Worm (Caenorhabditis elegans) whole organism, L1 larva: ENCODE measurements around the gene F23A7.3.

Source experiments
- aha-1 ChIP-seq: fragments of 150-350 bp; optimal IDR thresholded peaks from 2 replicates; lab custom pipeline; 2014; ENCODE audit warnings: missing biosample characterization, missing genetic modification characterization
- efl-1 ChIP-seq, 4 experiments: fragments of 150-350 bp; optimal IDR thresholded peaks in 3 of 4; peaks in 1 of 4; 1 replicate in 1 of 4; 2 replicates in 3 of 4; lab custom pipeline; 2014; ENCODE audit warnings: missing biosample characterization in 2 of 4, missing genetic modification characterization in 2 of 4, missing genetic modification reagents in 2 of 4
- efl-3 ChIP-seq: fragments of 200-800 bp; sonication (Bioruptor generic); optimal IDR thresholded peaks from 2 replicates; lab custom pipeline; 2018; ENCODE audit warnings: mild to moderate bottlenecking, missing genetic modification characterization, missing compliant biosample characterization
- nhr-76 ChIP-seq: sonication (generic microtip); optimal IDR thresholded peaks from 2 replicates; lab custom pipeline; 2017; ENCODE audit warnings: missing biosample characterization, missing genetic modification characterization

DNA sequence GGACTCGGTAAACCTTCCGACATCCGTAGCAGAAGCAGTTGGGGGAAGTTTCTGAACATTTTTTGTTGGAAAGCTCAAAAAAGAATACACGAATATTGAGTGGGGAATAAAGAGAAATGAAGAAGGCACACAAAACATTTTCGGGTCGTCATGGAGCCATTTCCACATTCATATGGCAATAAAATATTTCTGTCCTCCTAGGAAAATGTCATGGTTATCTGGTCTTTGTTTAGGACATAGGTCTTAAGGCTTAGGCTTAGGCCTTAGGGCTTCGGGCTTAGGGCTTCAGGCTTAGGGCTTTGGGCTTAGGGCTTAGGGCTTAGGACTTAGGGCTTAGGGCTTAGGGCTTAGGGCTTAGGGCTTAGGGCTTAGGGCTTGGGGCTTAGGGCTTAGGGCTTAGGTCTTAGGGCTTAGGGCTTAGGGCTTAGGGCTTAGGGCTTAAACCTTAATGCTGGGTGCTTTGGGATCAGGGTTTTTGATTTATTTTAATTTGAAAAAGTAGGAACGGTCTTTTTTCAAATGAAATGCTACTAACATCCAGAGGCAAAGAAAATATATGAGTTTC lies 20.5 kb upstream of the F23A7.3 start, which contains the start of gene R11.3:
- TF ChIP-seq nhr-76 (tag; lab: Kevin White, UChicago) (no peak), efl-3 (no peak), efl-1 (optimal IDR thresholded peaks at IDR 0.05; lab: Kevin White, UChicago) (no peak), efl-1 (GFP tag; optimal IDR thresholded peaks at IDR 0.05 in 1 of 2; lab: Kevin White, UChicago) (no peak), aha-1 (tag; lab: Kevin White, UChicago) (no peak)
